Worm (Caenorhabditis elegans) whole organism, L4 larva: ENCODE data around the gene F21D5.6.

Source experiments
- egl-27 ChIP-seq: sonication (generic microtip); optimal IDR thresholded peaks from 3 replicates; lab custom pipeline; 2017; ENCODE audit warnings: missing biosample characterization, missing genetic modification reagents, missing genetic modification characterization
- hmg-1.1 ChIP-seq: fragments of 200-800 bp; sonication (Bioruptor generic); IDR thresholded peaks from 2 replicates; pipeline ENCODE4 v1.3.6; 2022; ENCODE audit warnings: missing genetic modification reagents, missing genetic modification characterization, missing compliant biosample characterization
- nhr-10 ChIP-seq: fragments of 150-350 bp; optimal IDR thresholded peaks from 2 replicates; lab custom pipeline; 2014; ENCODE audit warnings: missing biosample characterization, missing genetic modification characterization
- nhr-48 ChIP-seq: sonication (generic microtip); optimal IDR thresholded peaks from 2 replicates; lab custom pipeline; 2016; ENCODE audit warnings: mild to moderate bottlenecking, missing genetic modification characterization, missing compliant biosample characterization
- snpc-4 ChIP-seq: fragments of 150-350 bp; optimal IDR thresholded peaks from 2 replicates; lab custom pipeline; 2014; ENCODE audit warnings: missing biosample characterization, missing genetic modification characterization
- unc-62 ChIP-seq, 3 experiments: fragments of 150-350 bp in 1 of 3; sonication (generic microtip); optimal IDR thresholded peaks in 2 of 3; peaks in 1 of 3; 1 replicate in 1 of 3; 2 replicates in 2 of 3; lab custom pipeline; 2014 to 2017; ENCODE audit warnings: missing biosample characterization in 3 of 3, missing genetic modification characterization in 3 of 3, missing genetic modification reagents in 3 of 3, missing genotype in 1 of 3

DNA sequence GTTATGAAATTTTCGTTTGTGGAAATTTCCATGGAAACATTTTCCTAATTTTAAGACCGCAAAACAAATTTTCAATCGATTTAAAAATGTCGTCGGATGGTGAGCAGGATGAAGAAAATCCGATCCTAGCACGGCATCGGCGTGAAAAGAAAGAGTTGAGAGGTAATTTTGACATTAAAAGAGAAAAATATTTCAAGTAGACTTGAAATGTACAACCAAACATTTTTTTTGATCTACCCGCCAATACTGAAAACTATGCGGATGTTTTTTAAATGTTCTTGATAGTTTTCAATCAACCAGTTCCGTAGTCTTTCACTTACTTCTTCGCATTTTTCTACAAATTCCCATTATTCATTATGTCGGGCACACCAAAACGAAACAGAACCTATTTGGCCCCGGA lies 13.1 kb downstream of the F21D5.6 start, which contains the start of gene otub-3:
- TF ChIP-seq nhr-48 (tag; lab: Kevin White, UChicago) = no peak
- TF ChIP-seq snpc-4 (tag; lab: Kevin White, UChicago) = no peak
- TF ChIP-seq egl-27 (tag; lab: Kevin White, UChicago) = no peak
- no peak for TF ChIP-seq hmg-1.1 (GFP tag; lab: Robert Waterston, UW)
- no peak for TF ChIP-seq unc-62 (GFP tag; optimal IDR thresholded peaks at IDR 0.05 in 1 of 2; lab: Kevin White, UChicago)
- no peak for TF ChIP-seq unc-62 (tag; optimal IDR thresholded peaks at IDR 0.05; lab: Kevin White, UChicago)
- TF ChIP-seq nhr-10 = no peak
